Worm (Caenorhabditis elegans) whole organism, L3 larva: ENCODE results near the gene F53G2.1.

Source experiments
- R02D3.7 ChIP-seq: fragments of 150-350 bp; optimal IDR thresholded peaks from 2 replicates; lab custom pipeline; 2014; ENCODE audit warnings: missing biosample characterization, missing genetic modification characterization
- aly-2 ChIP-seq: fragments of 150-350 bp; optimal IDR thresholded peaks from 2 replicates; lab custom pipeline; 2014; ENCODE audit warnings: missing biosample characterization, missing genetic modification characterization
- ama-1 ChIP-seq: fragments of 150-350 bp; optimal IDR thresholded peaks from 2 replicates; lab custom pipeline; 2018
- ceh-16 ChIP-seq: sonication (generic microtip); optimal IDR thresholded peaks from 2 replicates; lab custom pipeline; 2017; ENCODE audit warnings: missing biosample characterization, missing genetic modification characterization
- ceh-28 ChIP-seq: fragments of 150-350 bp; optimal IDR thresholded peaks from 2 replicates; lab custom pipeline; 2014; ENCODE audit warnings: missing biosample characterization, missing genetic modification reagents, missing genetic modification characterization
- ceh-9 ChIP-seq: sonication (generic microtip); optimal IDR thresholded peaks from 2 replicates; lab custom pipeline; 2018; ENCODE audit warnings: missing biosample characterization, missing genetic modification characterization
- egl-27 ChIP-seq: sonication (generic microtip); optimal IDR thresholded peaks from 4 replicates; lab custom pipeline; 2017; ENCODE audit warnings: missing biosample characterization, missing genetic modification reagents, missing genetic modification characterization
- egl-5 ChIP-seq: fragments of 150-350 bp; optimal IDR thresholded peaks from 2 replicates; lab custom pipeline; 2017; ENCODE audit warnings: missing biosample characterization, missing genetic modification reagents, missing genetic modification characterization, inconsistent platforms
- elt-1 ChIP-seq: fragments of 150-350 bp; optimal IDR thresholded peaks from 2 replicates; lab custom pipeline; 2014; ENCODE audit warnings: missing biosample characterization, missing genetic modification characterization
- elt-2 ChIP-seq: sonication (generic microtip); optimal IDR thresholded peaks from 2 replicates; lab custom pipeline; 2016; ENCODE audit warnings: missing genetic modification reagents, mild to moderate bottlenecking, missing genetic modification characterization, missing compliant biosample characterization
- elt-3 ChIP-seq, 3 experiments: fragments of 150-350 bp in 1 of 3; sonication (generic microtip) in 2 of 3; optimal IDR thresholded peaks; 2 replicates in 2 of 3; 4 replicates in 1 of 3; lab custom pipeline; 2014 to 2017; ENCODE audit warnings: missing biosample characterization in 3 of 3, missing genetic modification characterization in 3 of 3
- fkh-10 ChIP-seq: sonication (generic microtip); optimal IDR thresholded peaks from 2 replicates; lab custom pipeline; 2017; ENCODE audit warnings: missing biosample characterization, missing genetic modification reagents, missing genetic modification characterization
- fkh-2 ChIP-seq: fragments of 150-350 bp; optimal IDR thresholded peaks from 2 replicates; lab custom pipeline; 2014; ENCODE audit warnings: missing biosample characterization, missing genetic modification reagents, missing genetic modification characterization
- fos-1 ChIP-seq: fragments of 150-350 bp; optimal IDR thresholded peaks from 2 replicates; lab custom pipeline; 2014; ENCODE audit warnings: missing biosample characterization, missing genetic modification characterization
- hmg-11 ChIP-seq: sonication (generic microtip); optimal IDR thresholded peaks from 2 replicates; lab custom pipeline; 2016; ENCODE audit warnings: missing genetic modification characterization, missing compliant biosample characterization
- jun-1 ChIP-seq: fragments of 150-350 bp; optimal IDR thresholded peaks from 2 replicates; lab custom pipeline; 2014; ENCODE audit warnings: missing biosample characterization, missing genetic modification reagents, missing genetic modification characterization
- lin-15B ChIP-seq: fragments of 150-350 bp; optimal IDR thresholded peaks from 2 replicates; lab custom pipeline; 2014; ENCODE audit warnings: missing biosample characterization, missing genetic modification characterization
- lin-39 ChIP-seq: fragments of 150-350 bp; optimal IDR thresholded peaks from 2 replicates; lab custom pipeline; 2018; ENCODE audit warnings: missing biosample characterization, missing genetic modification reagents, missing genetic modification characterization
- mdl-1 ChIP-seq: fragments of 150-350 bp; optimal IDR thresholded peaks from 2 replicates; lab custom pipeline; 2014; ENCODE audit warnings: missing biosample characterization, missing genetic modification characterization
- nhr-11 ChIP-seq: fragments of 150-350 bp; optimal IDR thresholded peaks from 2 replicates; lab custom pipeline; 2014; ENCODE audit warnings: missing biosample characterization, missing genetic modification characterization
- nhr-12 ChIP-seq: fragments of 150-350 bp; optimal IDR thresholded peaks from 2 replicates; lab custom pipeline; 2014; ENCODE audit warnings: missing biosample characterization, missing genetic modification characterization
- nhr-23 ChIP-seq: fragments of 150-350 bp; optimal IDR thresholded peaks from 2 replicates; lab custom pipeline; 2014; ENCODE audit warnings: missing biosample characterization, missing genetic modification reagents, missing genetic modification characterization
- nhr-237 ChIP-seq: fragments of 150-350 bp; optimal IDR thresholded peaks from 2 replicates; lab custom pipeline; 2014; ENCODE audit warnings: missing biosample characterization, missing genetic modification characterization
- nhr-25 ChIP-seq: sonication (generic microtip); optimal IDR thresholded peaks from 2 replicates; lab custom pipeline; 2017; ENCODE audit warnings: missing biosample characterization, missing genetic modification characterization
- nhr-43 ChIP-seq: sonication (generic microtip); optimal IDR thresholded peaks from 2 replicates; lab custom pipeline; 2016; ENCODE audit warnings: mild to moderate bottlenecking, missing genetic modification characterization, missing compliant biosample characterization; ENCODE audit not compliant: poor library complexity, severe bottlenecking
- nhr-67 ChIP-seq: fragments of 150-350 bp; optimal IDR thresholded peaks from 2 replicates; lab custom pipeline; 2014; ENCODE audit warnings: missing biosample characterization, missing genetic modification characterization
- nhr-76 ChIP-seq: fragments of 150-350 bp; sonication (generic microtip); optimal IDR thresholded peaks from 5 replicates; lab custom pipeline; 2014; ENCODE audit warnings: missing biosample characterization, missing genetic modification characterization
- pha-4 ChIP-seq: fragments of 150-350 bp; optimal IDR thresholded peaks from 2 replicates; lab custom pipeline; 2014; ENCODE audit warnings: missing biosample characterization, missing genetic modification reagents, missing genetic modification characterization
- skn-1 ChIP-seq: fragments of 150-350 bp; optimal IDR thresholded peaks from 2 replicates; lab custom pipeline; 2014; ENCODE audit warnings: missing biosample characterization, missing genetic modification characterization
- unc-39 ChIP-seq: sonication (generic microtip); optimal IDR thresholded peaks from 4 replicates; lab custom pipeline; 2017; ENCODE audit warnings: missing biosample characterization, missing genetic modification characterization
- unc-62 ChIP-seq: fragments of 150-350 bp; sonication (generic microtip); optimal IDR thresholded peaks from 4 replicates; lab custom pipeline; 2014; ENCODE audit warnings: missing biosample characterization, missing genetic modification reagents, missing genetic modification characterization
- zag-1 ChIP-seq: fragments of 150-350 bp; optimal IDR thresholded peaks from 2 replicates; lab custom pipeline; 2014; ENCODE audit warnings: missing biosample characterization, missing genetic modification characterization

F53G2.1 gene

ce11 chrII:2456973-2457372, 31.5 kb upstream of the F53G2.1 start:
- TF ChIP-seq ceh-28 (tag; lab: Kevin White, UChicago) = no peak
- no peak for TF ChIP-seq nhr-11
- TF ChIP-seq elt-3 (tag; optimal IDR thresholded peaks at IDR 0.05; lab: Kevin White, UChicago) = no peak
- no peak for TF ChIP-seq fkh-2
- no peak for TF ChIP-seq ceh-16 (tag; lab: Kevin White, UChicago)
- no peak for TF ChIP-seq unc-39
- no peak for TF ChIP-seq zag-1 (tag; lab: Kevin White, UChicago)
- no peak for TF ChIP-seq ama-1 (lab: Kevin White, UChicago)
- no peak for TF ChIP-seq nhr-12 (tag; lab: Kevin White, UChicago)
- TF ChIP-seq unc-62 (GFP tag; lab: Kevin White, UChicago) = no peak
- no peak for TF ChIP-seq fos-1 (tag; lab: Kevin White, UChicago)
- no peak for TF ChIP-seq hmg-11
- no peak for TF ChIP-seq egl-27 (tag; lab: Kevin White, UChicago)
- TF ChIP-seq nhr-76 (tag; lab: Kevin White, UChicago) = no peak
- no peak for TF ChIP-seq nhr-25 (tag; lab: Kevin White, UChicago)
- TF ChIP-seq jun-1 = no peak
- no peak for TF ChIP-seq skn-1 (tag; lab: Kevin White, UChicago)
- no peak for TF ChIP-seq lin-39 (tag; lab: Kevin White, UChicago)

- TF ChIP-seq hmg-11 = no peak
- TF ChIP-seq nhr-43 (tag; lab: Kevin White, UChicago) = no peak
- no peak for TF ChIP-seq ceh-16 (tag; lab: Kevin White, UChicago)
- no peak for TF ChIP-seq elt-1
- TF ChIP-seq aly-2 = no peak
Measured at ce11 chrII:2458881-2459280, 29.6 kb upstream of the F53G2.1 start, which contains the start of gene pqn-42. pqn-42 (minus strand) TSS chrII:2458981.

DNA sequence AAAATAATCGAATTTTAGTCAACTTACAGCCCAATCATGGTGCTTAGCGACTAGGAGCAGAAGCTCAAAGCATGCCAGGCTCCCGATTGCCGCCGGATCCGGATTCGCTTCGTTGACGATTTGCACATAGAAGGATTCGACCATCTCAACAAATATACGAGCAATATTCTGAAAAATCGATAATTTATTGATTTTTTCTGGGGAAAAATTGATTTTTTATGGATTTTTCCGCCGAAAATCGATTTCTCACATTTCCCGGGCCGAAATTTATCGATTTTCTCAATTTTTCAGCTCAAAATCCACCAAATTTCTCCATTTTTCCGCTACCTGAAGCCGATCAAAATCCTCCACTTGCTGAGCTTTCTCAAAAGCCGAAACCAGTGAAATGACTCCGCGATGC, 19.6 kb upstream of the F53G2.1 start:
- TF ChIP-seq fkh-10 (GFP tag; lab: Kevin White, UChicago) = no peak
- TF ChIP-seq ceh-28 (tag; lab: Kevin White, UChicago) = peak; percentile 82
- TF ChIP-seq unc-39 = no peak
- TF ChIP-seq nhr-23 (tag; lab: Kevin White, UChicago) = no peak
- TF ChIP-seq, all 47 proteins: peak for 1

DNA sequence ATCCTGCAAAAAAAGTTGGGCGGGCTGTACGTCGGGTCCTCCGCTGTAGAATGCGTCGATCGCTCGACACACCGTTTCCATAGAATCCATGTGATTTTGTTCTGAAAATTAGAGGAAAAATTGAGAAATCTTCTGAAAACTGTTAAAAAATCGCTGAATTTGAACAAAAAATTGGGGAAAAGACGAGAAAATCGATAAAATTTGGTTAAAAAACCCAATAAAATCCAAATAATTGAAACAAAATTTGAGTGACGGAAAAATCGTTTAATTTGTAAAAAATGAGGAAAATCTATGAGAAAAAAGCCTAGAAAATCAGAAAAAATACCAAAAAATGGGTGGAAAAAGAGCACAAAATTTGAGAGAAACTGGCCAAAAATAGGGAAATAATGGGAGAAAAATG, 15.2 kb upstream of the F53G2.1 start, which contains the start of gene tsr-1:
tsr-1 (minus strand) TSS at position 101 of the 400 bp plus-strand sequence.
- no peak for TF ChIP-seq nhr-23 (tag; lab: Kevin White, UChicago)
- TF ChIP-seq ama-1 (lab: Kevin White, UChicago) = no peak
- TF ChIP-seq lin-15B (tag; lab: Kevin White, UChicago) = no peak
- no peak for TF ChIP-seq unc-39
- TF ChIP-seq nhr-76 (tag; lab: Kevin White, UChicago) = no peak
- TF ChIP-seq elt-2 (tag; lab: Kevin White, UChicago) = no peak
- no peak for TF ChIP-seq nhr-11
- no peak for TF ChIP-seq nhr-67
- TF ChIP-seq egl-5 (tag; lab: Kevin White, UChicago) = no peak
- no peak for TF ChIP-seq ceh-9 (tag; lab: Kevin White, UChicago)
- TF ChIP-seq mdl-1 = no peak
- no peak for TF ChIP-seq unc-62 (GFP tag; lab: Kevin White, UChicago)

- TF ChIP-seq nhr-237 (tag; lab: Kevin White, UChicago) (no peak), skn-1 (tag; lab: Kevin White, UChicago) (no peak), nhr-12 (tag; lab: Kevin White, UChicago) (no peak), unc-62 (GFP tag; lab: Kevin White, UChicago) (no peak), pha-4 (tag; lab: Kevin White, UChicago) (no peak), elt-1 (no peak), lin-15B (tag; lab: Kevin White, UChicago) (no peak), R02D3.7 (tag; lab: Kevin White, UChicago) (no peak)
Measured at ce11 chrII:2478543-2478942, 9.9 kb upstream of the F53G2.1 start, which contains the start of gene mnat-1. mnat-1 (minus strand) TSS chrII:2478643.

DNA sequence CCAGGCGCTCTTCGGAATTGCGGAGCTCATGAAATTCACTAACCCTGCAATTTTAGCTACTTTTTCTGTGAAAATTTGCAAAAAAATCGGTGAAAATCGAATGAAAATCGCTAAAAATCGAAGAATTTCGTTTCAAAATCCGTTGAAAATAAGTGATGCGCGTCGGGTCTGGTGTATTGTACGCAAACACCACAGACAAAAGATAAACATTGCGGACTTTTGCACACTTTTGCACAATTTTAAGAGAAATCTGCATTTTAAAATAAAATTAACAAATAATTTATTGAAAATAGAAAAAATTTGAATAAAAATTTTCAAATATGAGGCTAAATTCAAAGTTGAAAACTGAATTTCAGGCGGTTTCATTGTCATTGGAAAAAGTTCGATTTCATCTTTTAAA, 9.4 kb upstream of the F53G2.1 start, which contains the start of gene F53G2.12:
F53G2.12 (minus strand) TSS at position 44 of the 400 bp plus-strand sequence.
- TF ChIP-seq elt-2 (tag; lab: Kevin White, UChicago) (peak; percentile 2), skn-1 (tag; lab: Kevin White, UChicago) (no peak)
